Fruit fly (Drosophila melanogaster) whole organism, embryonic: ENCODE results near the gene CG5157.

Experiments
- Ada2b ChIP-seq: fragments of 200-800 bp; sonication (Bioruptor generic); IDR thresholded peaks from 2 replicates; pipeline ENCODE4 v1.3.6; 2022; ENCODE audit warnings: missing biosample characterization, missing genetic modification characterization
- Adf1 ChIP-seq: fragments of 200-800 bp; sonication (Bioruptor generic); IDR thresholded peaks from 2 replicates; pipeline ENCODE4 v1.3.6; 2022; ENCODE audit warnings: missing biosample characterization, missing genetic modification characterization
- Asciz ChIP-seq: fragments of 200-800 bp; sonication (Bioruptor generic); optimal IDR thresholded peaks from 2 replicates; lab custom pipeline; 2017; ENCODE audit warnings: missing biosample characterization, mild to moderate bottlenecking, missing genetic modification characterization, missing genetic modification reagents
- BEAF-32 ChIP-seq: fragments of 200-800 bp; sonication (Bioruptor generic); optimal IDR thresholded peaks from 3 replicates; lab custom pipeline; 2017; ENCODE audit warnings: missing biosample characterization, missing genetic modification characterization, mild to moderate bottlenecking, moderate library complexity, missing genetic modification reagents
- Blimp-1 ChIP-seq: fragments of 200-800 bp; sonication (Bioruptor generic); optimal IDR thresholded peaks from 3 replicates; lab custom pipeline; 2018; ENCODE audit warnings: missing biosample characterization, missing genetic modification characterization, mild to moderate bottlenecking, moderate library complexity, missing genetic modification reagents
- CG10147 ChIP-seq: fragments of 200-800 bp; sonication (Bioruptor generic); optimal IDR thresholded peaks from 2 replicates; lab custom pipeline; 2019; ENCODE audit warnings: missing biosample characterization, mild to moderate bottlenecking, missing genetic modification characterization, moderate library complexity
- CG10321 ChIP-seq: fragments of 200-800 bp; sonication (Bioruptor generic); IDR thresholded peaks from 2 replicates; pipeline ENCODE4 v1.3.6; 2022; ENCODE audit warnings: missing biosample characterization, missing genetic modification characterization
- CG10565 ChIP-seq: fragments of 200-800 bp; sonication (Bioruptor generic); optimal IDR thresholded peaks from 3 replicates; lab custom pipeline; 2016; ENCODE audit warnings: missing biosample characterization, mild to moderate bottlenecking, missing genetic modification characterization
- CG11085 ChIP-seq: fragments of 200-800 bp; sonication (Bioruptor generic); IDR thresholded peaks from 2 replicates; pipeline ENCODE4 v1.3.6; 2022; ENCODE audit warnings: missing biosample characterization, missing genetic modification characterization
- CG11247 ChIP-seq: fragments of 200-800 bp; sonication (Bioruptor generic); IDR thresholded peaks from 2 replicates; pipeline ENCODE4 v1.3.6; 2022; ENCODE audit warnings: missing biosample characterization, missing genetic modification characterization
- CG11398 ChIP-seq: fragments of 200-800 bp; sonication (Bioruptor generic); optimal IDR thresholded peaks from 2 replicates; lab custom pipeline; 2016; ENCODE audit warnings: missing biosample characterization, missing genetic modification characterization
- CG11504 ChIP-seq: fragments of 200-800 bp; sonication (Bioruptor generic); optimal IDR thresholded peaks from 3 replicates; lab custom pipeline; 2019; ENCODE audit warnings: missing biosample characterization, mild to moderate bottlenecking, missing genetic modification characterization, moderate library complexity
- CG13775 ChIP-seq: fragments of 200-800 bp; sonication (Bioruptor generic); optimal IDR thresholded peaks from 3 replicates; lab custom pipeline; 2017; ENCODE audit warnings: missing biosample characterization, mild to moderate bottlenecking, missing genetic modification characterization
- CG14014 ChIP-seq: fragments of 200-800 bp; sonication (Bioruptor generic); IDR thresholded peaks from 2 replicates; pipeline ENCODE4 v1.3.6; 2022; ENCODE audit warnings: missing biosample characterization, missing genetic modification characterization
- CG14965 ChIP-seq: fragments of 200-800 bp; sonication (Bioruptor generic); optimal IDR thresholded peaks from 2 replicates; lab custom pipeline; 2016; ENCODE audit warnings: missing biosample characterization, missing genetic modification characterization, borderline replicate concordance
- CG17359 ChIP-seq: fragments of 200-800 bp; sonication (Bioruptor generic); optimal IDR thresholded peaks from 3 replicates; lab custom pipeline; 2018; ENCODE audit warnings: missing biosample characterization, mild to moderate bottlenecking, missing genetic modification characterization, moderate library complexity
- CG17361 ChIP-seq: fragments of 200-800 bp; sonication (Bioruptor generic); IDR thresholded peaks from 3 replicates; pipeline ENCODE4 v1.3.6; 2022; ENCODE audit warnings: missing biosample characterization, missing genetic modification characterization
- CG17912 ChIP-seq: fragments of 200-800 bp; sonication (Bioruptor generic); optimal IDR thresholded peaks from 2 replicates; lab custom pipeline; 2018; ENCODE audit warnings: missing biosample characterization, mild to moderate bottlenecking, missing genetic modification characterization
- CG18011 ChIP-seq: fragments of 200-800 bp; sonication (Bioruptor generic); optimal IDR thresholded peaks from 2 replicates; lab custom pipeline; 2017; ENCODE audit warnings: missing biosample characterization, missing genetic modification characterization, mild to moderate bottlenecking, moderate library complexity, missing genotype
- CG1832 ChIP-seq: fragments of 200-800 bp; sonication (Bioruptor generic); optimal IDR thresholded peaks from 2 replicates; lab custom pipeline; 2017; ENCODE audit warnings: missing biosample characterization, mild to moderate bottlenecking, missing genetic modification characterization, inconsistent platforms
- CG33213 ChIP-seq: fragments of 200-800 bp; sonication (Bioruptor generic); optimal IDR thresholded peaks from 3 replicates; lab custom pipeline; 2016; ENCODE audit warnings: missing biosample characterization, missing genetic modification characterization
- CG5953 ChIP-seq: fragments of 200-800 bp; sonication (Bioruptor generic); IDR thresholded peaks from 2 replicates; pipeline ENCODE4 v1.3.6; 2022; ENCODE audit warnings: missing biosample characterization, missing genetic modification characterization
- CG6254 ChIP-seq: fragments of 200-800 bp; sonication (Bioruptor generic); optimal IDR thresholded peaks from 3 replicates; lab custom pipeline; 2017; ENCODE audit warnings: mild to moderate bottlenecking, missing biosample characterization, missing genetic modification reagents, missing genetic modification characterization
- CG6791 ChIP-seq: fragments of 200-800 bp; sonication (Bioruptor generic); IDR thresholded peaks from 3 replicates; pipeline ENCODE4 v1.3.6; 2022; ENCODE audit warnings: missing biosample characterization, missing genetic modification characterization; ENCODE audit not compliant: partially characterized antibody
- CG7357 ChIP-seq: fragments of 200-800 bp; sonication (Bioruptor generic); IDR thresholded peaks from 3 replicates; pipeline ENCODE4 v1.3.6; 2022; ENCODE audit warnings: missing biosample characterization, missing genetic modification characterization
- D19B ChIP-seq: fragments of 200-800 bp; sonication (Bioruptor generic); optimal IDR thresholded peaks from 2 replicates; lab custom pipeline; 2017; ENCODE audit warnings: missing biosample characterization, mild to moderate bottlenecking, missing genetic modification characterization
- Doc3 ChIP-seq: fragments of 200-800 bp; sonication (Bioruptor generic); IDR thresholded peaks from 3 replicates; pipeline ENCODE4 v1.3.6; 2022; ENCODE audit warnings: missing biosample characterization, missing genetic modification characterization; ENCODE audit not compliant: partially characterized antibody
- Drgx ChIP-seq: fragments of 200-800 bp; sonication (Bioruptor generic); IDR thresholded peaks from 2 replicates; pipeline ENCODE4 v1.3.6; 2022; ENCODE audit warnings: missing biosample characterization, missing genetic modification characterization
- Fer3 ChIP-seq: fragments of 200-800 bp; sonication (Bioruptor generic); optimal IDR thresholded peaks from 2 replicates; lab custom pipeline; 2018; ENCODE audit warnings: missing biosample characterization, mild to moderate bottlenecking, missing genetic modification characterization, moderate library complexity
- GATAe ChIP-seq: fragments of 200-800 bp; sonication (Bioruptor generic); conservative IDR thresholded peaks from 2 replicates; pipeline ENCODE4 v1.3.6; 2022; ENCODE audit warnings: missing biosample characterization, missing genetic modification characterization
- Hsf ChIP-seq: fragments of 200-800 bp; sonication (Bioruptor generic); optimal IDR thresholded peaks from 3 replicates; lab custom pipeline; 2016; ENCODE audit warnings: missing biosample characterization, missing genetic modification characterization
- Mes4 ChIP-seq: fragments of 200-800 bp; sonication (Bioruptor generic); optimal IDR thresholded peaks from 2 replicates; lab custom pipeline; 2016; ENCODE audit warnings: missing biosample characterization, missing genetic modification characterization
- Nf-YB ChIP-seq: fragments of 200-800 bp; sonication (Bioruptor generic); optimal IDR thresholded peaks from 3 replicates; lab custom pipeline; 2019; ENCODE audit warnings: missing biosample characterization, mild to moderate bottlenecking, missing genetic modification characterization, moderate library complexity
- Nf-YC ChIP-seq: fragments of 200-800 bp; optimal IDR thresholded peaks from 3 replicates; lab custom pipeline; 2019; ENCODE audit warnings: missing biosample characterization, mild to moderate bottlenecking, missing genetic modification characterization, moderate library complexity
- Sry-β ChIP-seq: fragments of 200-800 bp; sonication (Bioruptor generic); optimal IDR thresholded peaks from 2 replicates; lab custom pipeline; 2018; ENCODE audit warnings: missing biosample characterization, mild to moderate bottlenecking, missing genetic modification characterization, moderate library complexity
- Stat92E ChIP-seq, 3 experiments: fragments of >200 bp in 2 of 3; fragments of 200-800 bp in 1 of 3; sonication (Bioruptor generic) in 1 of 3; optimal IDR thresholded peaks; 2 replicates each; lab custom pipeline; 2017 to 2019; ENCODE audit warnings: missing biosample characterization in 3 of 3, missing genetic modification characterization in 3 of 3, mild to moderate bottlenecking in 1 of 3, moderate library complexity in 1 of 3
- Xrp1 ChIP-seq: fragments of 200-800 bp; sonication (Bioruptor generic); IDR thresholded peaks from 2 replicates; pipeline ENCODE4 v1.3.6; 2022; ENCODE audit warnings: missing biosample characterization, missing genetic modification characterization
- abd-A ChIP-seq: fragments of 200-800 bp; sonication (Bioruptor generic); optimal IDR thresholded peaks from 3 replicates; lab custom pipeline; 2019; ENCODE audit warnings: missing biosample characterization, mild to moderate bottlenecking, missing genetic modification characterization, moderate library complexity
- br ChIP-seq: fragments of >200 bp; optimal IDR thresholded peaks from 2 replicates; lab custom pipeline; 2017
- dmrt11E ChIP-seq: fragments of 200-800 bp; sonication (Bioruptor generic); optimal IDR thresholded peaks from 3 replicates; lab custom pipeline; 2018; ENCODE audit warnings: missing biosample characterization, mild to moderate bottlenecking, missing genetic modification characterization, moderate library complexity
- emc ChIP-seq: fragments of 200-800 bp; sonication (Bioruptor generic); optimal IDR thresholded peaks from 2 replicates; lab custom pipeline; 2016; ENCODE audit warnings: missing biosample characterization, missing genetic modification characterization
- lab ChIP-seq: fragments of 200-800 bp; sonication (Bioruptor generic); optimal IDR thresholded peaks from 3 replicates; lab custom pipeline; 2017; ENCODE audit warnings: missing biosample characterization, missing genetic modification characterization, mild to moderate bottlenecking, moderate library complexity, missing genetic modification reagents
- nerfin-2 ChIP-seq: fragments of 200-800 bp; sonication (Bioruptor generic); IDR thresholded peaks from 2 replicates; pipeline ENCODE4 v1.3.6; 2022; ENCODE audit warnings: missing biosample characterization, missing genetic modification characterization; ENCODE audit not compliant: partially characterized antibody
- nom ChIP-seq: fragments of 200-800 bp; sonication (Bioruptor generic); optimal IDR thresholded peaks from 2 replicates; lab custom pipeline; 2017; ENCODE audit warnings: missing biosample characterization, missing genetic modification characterization, mild to moderate bottlenecking, moderate library complexity, missing genetic modification reagents
- pho ChIP-seq: fragments of 200-800 bp; sonication (Bioruptor generic); optimal IDR thresholded peaks from 2 replicates; lab custom pipeline; 2016; ENCODE audit warnings: missing biosample characterization, missing genetic modification characterization
- so ChIP-seq: fragments of 200-800 bp; sonication (Bioruptor generic); IDR thresholded peaks from 3 replicates; pipeline ENCODE4 v1.3.6; 2022; ENCODE audit warnings: missing biosample characterization, missing genetic modification characterization
- trh ChIP-seq: fragments of 200-800 bp; sonication (Bioruptor generic); optimal IDR thresholded peaks from 2 replicates; lab custom pipeline; 2016; ENCODE audit warnings: missing biosample characterization, missing genetic modification characterization
- zfh2 ChIP-seq: fragments of 200-800 bp; sonication (Bioruptor generic); optimal IDR thresholded peaks from 2 replicates; lab custom pipeline; 2016; ENCODE audit warnings: missing biosample characterization, missing genetic modification characterization

CG5157 gene

dm6 chr3L:16113607-16114337, 23.9 kb downstream of the CG5157 start (continued):
- TF ChIP-seq CG33213 (GFP tag; lab: Kevin White, UChicago), result peak; percentile 85
- TF ChIP-seq Doc3 (GFP tag; lab: Robert Waterston, UW), result peak; percentile 48; the same call in 1 of the 3 replicates
- TF ChIP-seq nom (GFP tag; lab: Kevin White, UChicago), result peak; percentile 73
- TF ChIP-seq Hsf (GFP tag; lab: Kevin White, UChicago), result peak; percentile 85
- TF ChIP-seq CG10147 (GFP tag; lab: Kevin White, UChicago), result peak; percentile 84
- peak; percentile 71 for TF ChIP-seq CG5953 (GFP tag; lab: Robert Waterston, UW)
- TF ChIP-seq lab, result no peak
- peak; percentile 43; the same call in 1 of the 2 replicates for TF ChIP-seq CG10321 (GFP tag; lab: Robert Waterston, UW)
- TF ChIP-seq CG11085, result 0 out of 2 replicates have a peak, but pooled peaks have one; percentile 65
- no peak for TF ChIP-seq GATAe (GFP tag; lab: Robert Waterston, UW)
- TF ChIP-seq Sry-β (GFP tag; lab: Kevin White, UChicago), result no peak
- TF ChIP-seq Nf-YB, result peak; percentile 67
- TF ChIP-seq CG17361, result no peak; the same call in 1 of the 3 replicates
- TF ChIP-seq CG18011 (GFP tag; lab: Kevin White, UChicago), result peak; percentile 64
- peak; percentile 76 for TF ChIP-seq emc (GFP tag; lab: Kevin White, UChicago)
- peak; percentile 68 for TF ChIP-seq Adf1 (GFP tag; lab: Robert Waterston, UW)
- peak; percentile 93 for TF ChIP-seq pho
- peak; percentile 35; the same call in 1 of the 2 replicates for TF ChIP-seq nerfin-2 (GFP tag; lab: Robert Waterston, UW)
- peak; percentile 19; the same call in 1 of the 3 replicates for TF ChIP-seq CG7357 (GFP tag; lab: Robert Waterston, UW)
- peak; percentile 66 for TF ChIP-seq dmrt11E (tag; lab: Kevin White, UChicago)
- TF ChIP-seq CG6791 (GFP tag; lab: Robert Waterston, UW), result peak; percentile 47; the same call in 2 of the 3 replicates
- TF ChIP-seq trh (GFP tag; lab: Kevin White, UChicago), result peak; percentile 70
- peak; percentile 80 for TF ChIP-seq Mes4 (GFP tag; lab: Kevin White, UChicago)
- no peak for TF ChIP-seq Fer3
- TF ChIP-seq CG6254 (GFP tag; lab: Kevin White, UChicago), result peak; percentile 55
- peak; percentile 39 for TF ChIP-seq CG10565
- TF ChIP-seq BEAF-32 (GFP tag; lab: Kevin White, UChicago), result peak; percentile 87
- TF ChIP-seq CG1832 (GFP tag; lab: Kevin White, UChicago), result no peak
- peak; percentile 50 for TF ChIP-seq CG14965 (GFP tag; lab: Kevin White, UChicago)
- peak; percentile 60 for TF ChIP-seq CG11398 (GFP tag; lab: Kevin White, UChicago)
- peak in 1 of 3 experiments; percentile 70 for TF ChIP-seq Stat92E (GFP tag; optimal IDR thresholded peaks at IDR 0.05; lab: Kevin White, UChicago)
- TF ChIP-seq CG17912 (GFP tag; lab: Kevin White, UChicago), result no peak
- TF ChIP-seq Blimp-1 (GFP tag; lab: Kevin White, UChicago), result no peak
- peak; percentile 73 for TF ChIP-seq CG17359
- TF ChIP-seq CG11504, result no peak
- TF ChIP-seq CG11247, result peak; percentile 56
- TF ChIP-seq Drgx (GFP tag; lab: Robert Waterston, UW), result peak; percentile 91
- peak; percentile 92 for TF ChIP-seq zfh2
- TF ChIP-seq abd-A, result no peak
- TF ChIP-seq Asciz (GFP tag; lab: Kevin White, UChicago), result no peak
- TF ChIP-seq D19B (GFP tag; lab: Kevin White, UChicago), result no peak
- TF ChIP-seq CG13775 (GFP tag; lab: Kevin White, UChicago), result peak; percentile 84
- TF ChIP-seq Xrp1 (GFP tag; lab: Robert Waterston, UW), result peak; percentile 84
- TF ChIP-seq Ada2b, result peak; percentile 71
- peak; percentile 79 for TF ChIP-seq so (GFP tag; lab: Robert Waterston, UW)
- no peak for TF ChIP-seq br (lab: Kevin White, UChicago)
- peak; percentile 80 for TF ChIP-seq CG14014 (GFP tag; lab: Robert Waterston, UW)
- TF ChIP-seq Nf-YC (tag; lab: Kevin White, UChicago), result no peak
